Worm (Caenorhabditis elegans): ENCODE measurements around the gene srh-137.

DNA sequence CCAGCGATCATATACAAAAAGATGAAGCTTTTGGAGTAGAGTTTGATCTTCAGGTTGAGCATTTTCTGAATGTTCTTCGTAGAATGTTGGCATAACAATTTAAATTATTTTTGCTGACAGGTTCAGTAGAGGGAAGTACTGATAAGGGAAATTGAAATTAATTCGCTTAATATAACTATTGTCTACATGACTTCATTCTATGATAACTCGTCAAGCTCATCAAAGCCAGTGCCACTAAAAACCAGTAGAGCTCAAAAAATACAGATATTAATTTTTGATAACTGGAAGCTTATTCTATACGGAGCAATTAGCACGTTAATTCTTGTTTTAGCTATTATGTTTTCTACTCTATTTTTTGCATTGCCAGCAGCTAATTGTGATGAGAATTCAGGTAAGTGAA is 22.6 kb upstream of the srh-137 start, which contains the start of the genes clec-29 and clec-39:
- TF ChIP-seq flt-1 (GFP tag; IDR thresholded peaks at IDR 0.05) (no peak), ztf-29 (GFP tag; IDR thresholded peaks at IDR 0.05) (no peak), tab-1 (GFP tag; IDR thresholded peaks at IDR 0.05) (no peak)

All from whole organism, midembryonic.